Worm (Caenorhabditis elegans) whole organism, L4/young adult: ENCODE data around the gene vhp-1.

Source experiments
- W03F9.2 ChIP-seq: fragments of 150-350 bp; optimal IDR thresholded peaks from 2 replicates; lab custom pipeline; 2014; ENCODE audit warnings: missing biosample characterization, missing genetic modification characterization
- dao-5 ChIP-seq: sonication (generic microtip); optimal IDR thresholded peaks from 2 replicates; lab custom pipeline; 2016; ENCODE audit warnings: missing genotype, missing genetic modification characterization, moderate library complexity, missing compliant biosample characterization
- him-1 ChIP-seq: sonication (generic microtip); optimal IDR thresholded peaks from 2 replicates; lab custom pipeline; 2016; ENCODE audit warnings: missing genotype, missing genetic modification reagents, missing genetic modification characterization, missing compliant biosample characterization

DNA sequence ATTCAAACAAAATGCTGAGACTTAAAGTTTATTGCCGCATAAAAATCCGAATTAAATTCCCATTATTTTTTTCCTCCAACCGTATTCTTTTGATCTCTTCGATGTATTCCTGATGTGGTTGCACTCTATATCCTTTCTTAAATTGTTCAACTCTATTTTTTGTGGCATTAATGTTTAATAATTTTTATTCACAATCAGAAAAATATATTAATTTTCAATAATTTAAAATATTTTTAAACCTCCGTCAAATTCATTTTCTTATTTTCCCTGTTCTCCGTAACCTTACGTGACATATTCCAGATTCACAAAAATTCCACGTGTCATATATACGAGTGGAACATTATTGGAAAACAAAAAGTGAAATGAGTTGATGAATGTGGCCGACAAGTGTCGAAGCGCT lies 11.3 kb upstream of the vhp-1 start, which contains the start of gene gcy-12:
- TF ChIP-seq W03F9.2 (tag; lab: Kevin White, UChicago) (no peak), him-1 (tag; lab: Kevin White, UChicago) (no peak), dao-5 (tag; lab: Kevin White, UChicago) (no peak)
